Worm (Caenorhabditis elegans): ENCODE measurements around the gene nspe-2.

DNA sequence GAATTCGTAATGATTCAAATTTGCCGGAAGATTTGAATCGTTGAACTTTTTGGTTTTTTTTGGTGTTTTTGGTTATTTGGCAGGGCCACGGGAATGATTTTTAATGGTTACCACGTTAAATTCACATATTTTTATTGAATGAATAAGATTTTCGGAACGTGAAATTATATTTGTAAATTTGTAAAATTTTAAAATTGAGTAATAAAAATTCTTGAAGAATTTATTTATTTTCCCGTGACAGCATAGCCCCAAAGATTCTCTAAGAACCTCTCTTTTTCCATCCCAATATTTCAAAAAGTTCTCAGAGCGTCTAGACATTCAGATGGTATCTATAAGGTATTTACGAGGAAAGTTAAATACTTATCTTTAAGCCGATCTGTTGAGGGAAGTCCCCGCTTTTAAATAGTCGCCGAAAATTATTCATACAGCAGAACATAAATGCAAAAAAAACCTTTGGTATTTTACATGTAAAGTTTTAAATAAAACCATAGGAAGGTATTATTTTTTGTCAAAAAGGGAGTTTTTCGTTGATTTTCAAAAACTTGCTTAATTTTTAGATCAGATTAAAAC is 15.6 kb upstream of the nspe-2 start, which contains the start of gene Y38E10A.17:
- TF ChIP-seq mdl-1 (tag; optimal IDR thresholded peaks at IDR 0.05) (no peak), lin-13 (GFP tag; optimal IDR thresholded peaks at IDR 0.05) (no peak), unc-62 (GFP tag; optimal IDR thresholded peaks at IDR 0.05) (no peak), nhr-77 (tag; optimal IDR thresholded peaks at IDR 0.05) (no peak), ZK546.5 (tag; optimal IDR thresholded peaks at IDR 0.05) (no peak), ztf-11 (tag; optimal IDR thresholded peaks at IDR 0.05) (no peak), snpc-4 (tag; optimal IDR thresholded peaks at IDR 0.05) (no peak), nhr-25 (tag; optimal IDR thresholded peaks at IDR 0.05) (no peak)

Measured in whole organism, L2 larva.